Fruit fly (Drosophila melanogaster) whole organism, prepupa: ENCODE results near the gene CG12111.

Source experiments
- Blimp-1 ChIP-seq: fragments of 200-800 bp; sonication (Bioruptor generic); optimal IDR thresholded peaks from 3 replicates; lab custom pipeline; 2017; ENCODE audit warnings: missing biosample characterization, missing genetic modification characterization, mild to moderate bottlenecking, moderate library complexity, missing genetic modification reagents
- CG11762 ChIP-seq: fragments of 200-800 bp; sonication (Bioruptor generic); optimal IDR thresholded peaks from 3 replicates; lab custom pipeline; 2016; ENCODE audit warnings: missing biosample characterization, missing genetic modification characterization; ENCODE audit not compliant: insufficient read depth
- CG6792 ChIP-seq: fragments of 200-800 bp; sonication (Bioruptor generic); optimal IDR thresholded peaks from 3 replicates; lab custom pipeline; 2016; ENCODE audit warnings: missing biosample characterization, missing genetic modification characterization
- CG6854 ChIP-seq: fragments of 200-800 bp; sonication (Bioruptor generic); optimal IDR thresholded peaks from 2 replicates; lab custom pipeline; 2017; ENCODE audit warnings: missing biosample characterization, mild to moderate bottlenecking, missing genetic modification characterization
- CG8632 ChIP-seq: fragments of 200-800 bp; sonication (Bioruptor generic); optimal IDR thresholded peaks from 3 replicates; lab custom pipeline; 2016; ENCODE audit warnings: missing biosample characterization, missing genetic modification characterization
- acj6 ChIP-seq: fragments of 200-800 bp; sonication (Bioruptor generic); optimal IDR thresholded peaks from 3 replicates; lab custom pipeline; 2016; ENCODE audit warnings: missing biosample characterization, missing genetic modification characterization
- dsx ChIP-seq: fragments of 200-800 bp; optimal IDR thresholded peaks from 3 replicates; lab custom pipeline; 2019; ENCODE audit warnings: missing biosample characterization, mild to moderate bottlenecking, missing genetic modification characterization, moderate library complexity; ENCODE audit not compliant: poor library complexity, severe bottlenecking
- esn ChIP-seq: fragments of 200-800 bp; sonication (Bioruptor generic); optimal IDR thresholded peaks from 2 replicates; lab custom pipeline; 2016; ENCODE audit warnings: missing biosample characterization, mild to moderate bottlenecking, missing genetic modification characterization, moderate library complexity
- fd85E ChIP-seq: fragments of 200-800 bp; sonication (Bioruptor generic); optimal IDR thresholded peaks from 3 replicates; lab custom pipeline; 2016; ENCODE audit warnings: missing biosample characterization, missing genetic modification characterization
- pdm3 ChIP-seq: fragments of 200-800 bp; sonication (Bioruptor generic); optimal IDR thresholded peaks from 3 replicates; lab custom pipeline; 2016; ENCODE audit warnings: missing biosample characterization, missing genetic modification characterization
- spab ChIP-seq: fragments of 200-800 bp; sonication (Bioruptor generic); optimal IDR thresholded peaks from 2 replicates; lab custom pipeline; 2017; ENCODE audit warnings: missing biosample characterization, mild to moderate bottlenecking, missing genetic modification characterization, missing genetic modification reagents
- ss ChIP-seq, 2 experiments: fragments of 200-800 bp; sonication (Bioruptor generic); optimal IDR thresholded peaks; 2 replicates in 1 of 2; 3 replicates in 1 of 2; lab custom pipeline; 2017 to 2018; ENCODE audit warnings: mild to moderate bottlenecking in 2 of 2, missing biosample characterization in 2 of 2, missing genetic modification characterization in 2 of 2, moderate library complexity in 1 of 2
- vri ChIP-seq: fragments of 200-800 bp; sonication (Bioruptor generic); optimal IDR thresholded peaks from 3 replicates; lab custom pipeline; 2016; ENCODE audit warnings: missing biosample characterization, mild to moderate bottlenecking, missing genetic modification characterization

- TF ChIP-seq CG6854: no peak
- TF ChIP-seq CG11762 (GFP tag; lab: Kevin White, UChicago): no peak
- TF ChIP-seq dsx: no peak
- no peak for TF ChIP-seq spab
- no peak for TF ChIP-seq fd85E (GFP tag; lab: Kevin White, UChicago)
- TF ChIP-seq CG8632 (GFP tag; lab: Kevin White, UChicago): no peak
- TF ChIP-seq acj6 (GFP tag; lab: Kevin White, UChicago): no peak
- TF ChIP-seq ss (GFP tag; optimal IDR thresholded peaks at IDR 0.05; lab: Kevin White, UChicago): no peak
- TF ChIP-seq esn (GFP tag; lab: Kevin White, UChicago): peak; percentile 24
- no peak for TF ChIP-seq Blimp-1 (GFP tag; lab: Kevin White, UChicago)
- no peak for TF ChIP-seq pdm3 (GFP tag; lab: Kevin White, UChicago)
- TF ChIP-seq vri: no peak
- TF ChIP-seq CG6792 (GFP tag; lab: Kevin White, UChicago): no peak
Measured at dm6 chrX:8588607-8589171, 17.9 kb upstream of the CG12111 start, which contains the start of gene CG12081.
